Worm (Caenorhabditis elegans): ENCODE data around the gene C08B6.8.

- TF ChIP-seq fos-1 (tag; optimal IDR thresholded peaks at IDR 0.05) (no peak), nhr-28 (tag; optimal IDR thresholded peaks at IDR 0.05) (no peak), zag-1 (tag; optimal IDR thresholded peaks at IDR 0.05) (no peak), ceh-28 (tag; optimal IDR thresholded peaks at IDR 0.05) (no peak), mdl-1 (tag; optimal IDR thresholded peaks at IDR 0.05) (no peak), ceh-16 (tag; optimal IDR thresholded peaks at IDR 0.05) (no peak), nhr-77 (tag; optimal IDR thresholded peaks at IDR 0.05) (no peak), unc-39 (tag; optimal IDR thresholded peaks at IDR 0.05) (no peak), nhr-23 (tag; optimal IDR thresholded peaks at IDR 0.05) (no peak), unc-62 (GFP tag; optimal IDR thresholded peaks at IDR 0.05) (no peak), jun-1 (tag; optimal IDR thresholded peaks at IDR 0.05) (no peak), nhr-12 (tag; optimal IDR thresholded peaks at IDR 0.05) (no peak)
These were observed 51.3 kb downstream of the C08B6.8 start, which contains the start of gene ZK856.18 for ce11 chrV:10185719-10186118.

Measured in whole organism, L3 larva.